Worm (Caenorhabditis elegans) whole organism, early embryonic: ENCODE measurements around the gene K02E7.11.
"Not testable (repeated sequence)": the region's sequence is repeated elsewhere in the genome, so short reads cannot be mapped to it uniquely, and the experiment has no call there.

Source experiments
- B0310.2 ChIP-seq: sonication (generic microtip); optimal IDR thresholded peaks from 2 replicates; lab custom pipeline; 2016; ENCODE audit warnings: mild to moderate bottlenecking, missing genetic modification characterization, missing compliant biosample characterization
- F13C5.2 ChIP-seq: sonication (generic microtip); optimal IDR thresholded peaks from 2 replicates; lab custom pipeline; 2017; ENCODE audit warnings: mild to moderate bottlenecking, missing genetic modification characterization, inconsistent platforms, missing compliant biosample characterization
- aly-1 ChIP-seq: sonication (generic microtip); optimal IDR thresholded peaks from 2 replicates; lab custom pipeline; 2016; ENCODE audit warnings: missing genetic modification characterization, missing compliant biosample characterization
- ama-1 ChIP-seq: fragments of 150-350 bp; optimal IDR thresholded peaks from 2 replicates; lab custom pipeline; 2014
- ceh-13 ChIP-seq: fragments of 200-800 bp; sonication (Bioruptor generic); optimal IDR thresholded peaks from 2 replicates; lab custom pipeline; 2018; ENCODE audit warnings: mild to moderate bottlenecking, missing genetic modification characterization, missing compliant biosample characterization
- ceh-36 ChIP-seq: sonication (generic microtip); optimal IDR thresholded peaks from 2 replicates; lab custom pipeline; 2016; ENCODE audit warnings: missing genetic modification characterization, inconsistent platforms, missing compliant biosample characterization
- ets-7 ChIP-seq: sonication (generic microtip); optimal IDR thresholded peaks from 2 replicates; lab custom pipeline; 2016; ENCODE audit warnings: missing genotype, missing genetic modification characterization, missing compliant biosample characterization
- flt-1 ChIP-seq: fragments of 200-800 bp; sonication (Bioruptor generic); IDR thresholded peaks from 2 replicates; pipeline ENCODE4 v1.3.6; 2022; ENCODE audit warnings: missing genetic modification characterization, missing compliant biosample characterization
- hmbx-1 ChIP-seq: sonication (generic microtip); optimal IDR thresholded peaks from 2 replicates; lab custom pipeline; 2016; ENCODE audit warnings: mild to moderate bottlenecking, missing genetic modification characterization, missing compliant biosample characterization
- hmg-4 ChIP-seq: fragments of 200-800 bp; sonication (Bioruptor generic); optimal IDR thresholded peaks from 2 replicates; lab custom pipeline; 2018; ENCODE audit warnings: mild to moderate bottlenecking, missing genetic modification characterization, missing compliant biosample characterization
- hnd-1 ChIP-seq: sonication (generic microtip); optimal IDR thresholded peaks from 2 replicates; lab custom pipeline; 2016; ENCODE audit warnings: missing genetic modification characterization, missing compliant biosample characterization
- pes-1 ChIP-seq: fragments of 200-800 bp; sonication (Bioruptor generic); IDR thresholded peaks from 2 replicates; pipeline ENCODE4 v1.3.6; 2022; ENCODE audit warnings: missing genetic modification reagents, missing genetic modification characterization, missing compliant biosample characterization
- scrt-1 ChIP-seq: fragments of 200-800 bp; sonication (Bioruptor generic); IDR thresholded peaks from 2 replicates; pipeline ENCODE4 v1.3.6; 2022; ENCODE audit warnings: missing genetic modification characterization, missing compliant biosample characterization
- sea-1 ChIP-seq: fragments of 200-800 bp; sonication (Bioruptor generic); conservative IDR thresholded peaks from 2 replicates; pipeline ENCODE4 v1.3.6; 2022; ENCODE audit warnings: missing genetic modification characterization, missing compliant biosample characterization
- tbx-11 ChIP-seq: fragments of 200-800 bp; sonication (Bioruptor generic); IDR thresholded peaks from 2 replicates; pipeline ENCODE4 v1.3.6; 2022; ENCODE audit warnings: missing genetic modification characterization, missing compliant biosample characterization
- tbx-37 ChIP-seq: fragments of 200-800 bp; sonication (Bioruptor generic); conservative IDR thresholded peaks from 2 replicates; pipeline ENCODE4 v1.3.6; 2022; ENCODE audit warnings: missing genetic modification reagents, missing genetic modification characterization, missing compliant biosample characterization
- tra-4 ChIP-seq: sonication (generic microtip); optimal IDR thresholded peaks from 2 replicates; lab custom pipeline; 2017; ENCODE audit warnings: missing genetic modification characterization, missing compliant biosample characterization

Gene K02E7.11

ce11 chrII:1054724-1055123 lies 20.6 kb downstream of the K02E7.11 start, which contains the start of gene K02E7.7:
TSS of gene K02E7.7 (plus strand) at chrII:1055024.
- not testable (repeated sequence) for TF ChIP-seq ets-7 (tag; lab: Kevin White, UChicago); B0310.2; ama-1 (lab: Kevin White, UChicago)

ce11 chrII:1049849-1050248 lies 25.5 kb downstream of the K02E7.11 start, which contains the start of gene fbxb-40:
TSS of gene fbxb-40 (minus strand) at chrII:1049949.
- no peak for TF ChIP-seq ama-1 (lab: Kevin White, UChicago)
- TF ChIP-seq ceh-13 (GFP tag; lab: Kevin White, UChicago), result no peak
- TF ChIP-seq sea-1 (GFP tag; lab: Robert Waterston, UW), result no peak

- TF ChIP-seq pes-1 (peak; percentile 19; the same call in 1 of the 2 replicates), sea-1 (GFP tag; lab: Robert Waterston, UW) (no peak)
Observed at ce11 chrII:1046937-1047336, 28.4 kb downstream of the K02E7.11 start.

- TF ChIP-seq sea-1 (GFP tag; lab: Robert Waterston, UW) (no peak), aly-1 (tag; lab: Kevin White, UChicago) (no peak), hmbx-1 (no peak), ceh-36 (tag; lab: Kevin White, UChicago) (no peak), ets-7 (tag; lab: Kevin White, UChicago) (no peak), flt-1 (GFP tag; lab: Robert Waterston, UW) (no peak), B0310.2 (no peak)
Observed at ce11 chrII:1045692-1046091, 29.6 kb downstream of the K02E7.11 start, which contains the start of gene str-148. TSS of gene str-148 (plus strand) at chrII:1045992.

- TF ChIP-seq tra-4; ceh-13 (GFP tag; lab: Kevin White, UChicago); B0310.2: not testable (repeated sequence)
Observed at ce11 chrII:1043932-1044331, 31.4 kb downstream of the K02E7.11 start, which contains the start of gene fbxb-45. TSS of gene fbxb-45 (minus strand) at chrII:1044032.

ce11 chrII:1042227-1042626 lies 33.1 kb downstream of the K02E7.11 start, which contains the start of gene fbxb-41:
TSS of gene fbxb-41 (minus strand) at chrII:1042327.
- TF ChIP-seq sea-1 (GFP tag; lab: Robert Waterston, UW) (no peak), B0310.2 (no peak), ceh-36 (tag; lab: Kevin White, UChicago) (no peak), tbx-37 (GFP tag; lab: Robert Waterston, UW) (no peak), tra-4 (no peak), hmg-4 (no peak), hnd-1 (tag; lab: Kevin White, UChicago) (no peak), ceh-13 (GFP tag; lab: Kevin White, UChicago) (no peak), pes-1 (no peak), ama-1 (lab: Kevin White, UChicago) (no peak), tbx-11 (no peak), aly-1 (tag; lab: Kevin White, UChicago) (no peak), flt-1 (GFP tag; lab: Robert Waterston, UW) (no peak), F13C5.2 (tag; lab: Kevin White, UChicago) (no peak), ets-7 (tag; lab: Kevin White, UChicago) (no peak), scrt-1 (GFP tag; lab: Robert Waterston, UW) (no peak)

- TF ChIP-seq flt-1 (GFP tag; lab: Robert Waterston, UW), result no peak
- no peak for TF ChIP-seq F13C5.2 (tag; lab: Kevin White, UChicago)
- no peak for TF ChIP-seq pes-1
- TF ChIP-seq ceh-36 (tag; lab: Kevin White, UChicago), result no peak
- no peak for TF ChIP-seq tbx-11
Observed at ce11 chrII:1040464-1040863, 34.9 kb downstream of the K02E7.11 start, which contains the start of gene fbxb-39. TSS of gene fbxb-39 (minus strand) at chrII:1040564.

ce11 chrII:1028602-1029001 lies 46.7 kb downstream of the K02E7.11 start, which contains the start of gene math-34:
TSS of gene math-34 (plus strand) at chrII:1028972.
- TF ChIP-seq ets-7 (tag; lab: Kevin White, UChicago) (no peak), tra-4 (no peak), scrt-1 (GFP tag; lab: Robert Waterston, UW) (no peak)

- TF ChIP-seq ets-7 (tag; lab: Kevin White, UChicago) (no peak), hnd-1 (tag; lab: Kevin White, UChicago) (no peak)
Observed at ce11 chrII:1026670-1027069, 48.7 kb downstream of the K02E7.11 start, which contains the start of gene M01D1.12. TSS of gene M01D1.12 (plus strand) at chrII:1026970.
